Worm (Caenorhabditis elegans) whole organism, late embryonic: ENCODE measurements around the gene pbo-1.

Experiments used
- C38D4.7 ChIP-seq: fragments of 200-800 bp; sonication (Bioruptor generic); optimal IDR thresholded peaks from 2 replicates; lab custom pipeline; 2018; ENCODE audit warnings: mild to moderate bottlenecking, missing genetic modification characterization, moderate library complexity, missing compliant biosample characterization
- ama-1 ChIP-seq: fragments of 150-350 bp; optimal IDR thresholded peaks from 2 replicates; lab custom pipeline; 2014
- fkh-6 ChIP-seq: sonication (generic microtip); optimal IDR thresholded peaks from 2 replicates; lab custom pipeline; 2016; ENCODE audit warnings: missing genetic modification characterization, missing compliant biosample characterization
- nhr-232 ChIP-seq: sonication (generic microtip); optimal IDR thresholded peaks from 2 replicates; lab custom pipeline; 2016; ENCODE audit warnings: missing genetic modification characterization, missing compliant biosample characterization
- sdc-2 ChIP-seq: sonication (generic microtip); optimal IDR thresholded peaks from 2 replicates; lab custom pipeline; 2016; ENCODE audit warnings: missing genotype, missing genetic modification characterization, missing compliant biosample characterization
- sox-4 ChIP-seq: sonication (generic microtip); optimal IDR thresholded peaks from 2 replicates; lab custom pipeline; 2017; ENCODE audit warnings: mild to moderate bottlenecking, missing genetic modification characterization, inconsistent platforms, missing compliant biosample characterization
- unc-55 ChIP-seq: sonication (generic microtip); optimal IDR thresholded peaks from 2 replicates; lab custom pipeline; 2017; ENCODE audit warnings: missing biosample characterization, missing genetic modification reagents, missing genetic modification characterization
- unc-86 ChIP-seq: sonication (generic microtip); optimal IDR thresholded peaks from 2 replicates; lab custom pipeline; 2016; ENCODE audit warnings: missing genetic modification characterization, missing compliant biosample characterization

DNA sequence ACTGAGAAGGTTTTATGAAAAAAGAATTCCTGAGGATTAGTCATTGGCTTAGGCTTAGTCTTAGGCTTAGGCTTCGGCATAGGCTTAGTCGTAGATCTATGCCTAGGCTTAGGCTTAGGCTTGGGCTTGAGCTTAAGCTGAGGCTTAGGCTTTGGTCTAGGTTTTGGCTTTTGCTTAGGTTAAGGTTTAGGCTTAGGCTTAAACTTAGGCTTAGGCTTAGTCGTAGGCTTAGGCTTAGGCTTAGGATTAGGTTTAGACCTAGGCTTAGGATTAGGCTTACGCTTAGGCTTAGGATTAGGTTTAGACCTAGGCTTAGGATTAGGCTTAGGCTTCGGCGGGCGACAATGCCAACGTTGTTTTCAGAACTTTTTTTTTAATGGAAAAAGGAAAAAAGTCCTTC lies 10.8 kb downstream of the pbo-1 start:
- no peak for TF ChIP-seq sdc-2 (tag; lab: Kevin White, UChicago)
- TF ChIP-seq sox-4, result no peak
- TF ChIP-seq unc-55 (GFP tag; lab: Kevin White, UChicago), result no peak
- TF ChIP-seq unc-86 (tag; lab: Kevin White, UChicago), result no peak
- TF ChIP-seq ama-1 (lab: Kevin White, UChicago), result no peak
- no peak for TF ChIP-seq C38D4.7
- TF ChIP-seq fkh-6 (tag; lab: Kevin White, UChicago), result no peak
- no peak for TF ChIP-seq nhr-232 (tag; lab: Kevin White, UChicago)
